Worm (Caenorhabditis elegans): ENCODE data around the gene M28.8.

ce11 chrII:10621965-10622364 is 6.1 kb upstream of the M28.8 start, which contains the start of gene cutl-9:
- TF ChIP-seq fkh-10 (GFP tag; optimal IDR thresholded peaks at IDR 0.05) (no peak), nhr-11 (tag; optimal IDR thresholded peaks at IDR 0.05) (no peak), attf-4 (tag; optimal IDR thresholded peaks at IDR 0.05) (no peak), D1046.2 (GFP tag; IDR thresholded peaks at IDR 0.05) (no peak), nhr-48 (tag; optimal IDR thresholded peaks at IDR 0.05) (no peak), nhr-41 (GFP tag; IDR thresholded peaks at IDR 0.05) (no peak), lin-13 (GFP tag; optimal IDR thresholded peaks at IDR 0.05) (no peak), R02D3.7 (tag; optimal IDR thresholded peaks at IDR 0.05) (no peak), unc-62 (GFP tag; optimal IDR thresholded peaks at IDR 0.05 in 1 of 2) (no peak), unc-62 (tag; optimal IDR thresholded peaks at IDR 0.05) (no peak), mdt-29 (GFP tag; IDR thresholded peaks at IDR 0.05) (no peak), T20F7.1 (GFP tag; optimal IDR thresholded peaks at IDR 0.05) (no peak), dpl-1 (GFP tag; optimal IDR thresholded peaks at IDR 0.05) (no peak), ama-1 (optimal IDR thresholded peaks at IDR 0.05) (no peak), nhr-237 (tag; optimal IDR thresholded peaks at IDR 0.05) (no peak)
